Worm (Caenorhabditis elegans): ENCODE measurements around the gene ZC302.3.

ZC302.3 gene

DNA sequence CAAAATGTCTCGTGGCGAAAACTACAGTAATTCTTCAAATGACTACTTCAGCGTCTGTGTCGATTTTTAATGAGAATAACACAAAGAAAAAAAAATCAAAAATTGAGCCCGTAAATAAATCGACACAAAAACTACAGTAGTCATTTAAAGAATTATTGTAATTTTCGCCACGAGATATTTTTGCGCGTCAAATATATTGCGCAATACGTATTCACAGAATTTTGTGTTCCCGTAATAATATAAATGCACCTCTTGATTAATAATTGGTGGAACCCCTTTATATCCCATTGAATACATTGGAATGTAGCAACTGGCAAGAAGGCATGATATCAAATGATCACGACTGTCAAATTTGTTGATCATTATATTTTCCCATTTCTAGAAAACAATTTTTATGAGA lies 27.6 kb upstream of the ZC302.3 start:
- no peak for TF ChIP-seq skn-1 (tag; optimal IDR thresholded peaks at IDR 0.05)

DNA sequence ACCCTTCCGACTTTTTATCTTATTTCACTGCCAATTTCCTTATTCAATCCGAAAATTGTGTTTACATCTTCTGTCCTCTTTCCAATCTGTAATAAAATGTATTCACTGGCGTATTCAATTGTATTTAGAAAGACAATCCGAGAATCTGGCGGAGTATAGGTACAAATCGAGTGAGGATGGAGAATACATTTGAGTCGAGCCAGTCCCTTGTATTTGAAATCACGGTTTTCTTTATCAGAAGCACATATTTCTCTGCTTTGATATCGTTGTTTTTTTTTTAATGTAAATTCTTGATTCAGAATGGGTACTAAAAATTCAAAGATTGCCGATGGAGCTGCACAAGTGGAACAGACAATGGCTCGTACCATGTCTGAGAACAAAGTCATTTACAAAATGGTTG lies 22.8 kb upstream of the ZC302.3 start, which contains the start of gene ocr-1:
Gene ocr-1, plus strand, starts transcription at position 301 of the 400 bp plus-strand sequence.
- TF ChIP-seq ztf-4 (tag; optimal IDR thresholded peaks at IDR 0.05) (no peak), nhr-11 (tag; optimal IDR thresholded peaks at IDR 0.05) (no peak)

DNA sequence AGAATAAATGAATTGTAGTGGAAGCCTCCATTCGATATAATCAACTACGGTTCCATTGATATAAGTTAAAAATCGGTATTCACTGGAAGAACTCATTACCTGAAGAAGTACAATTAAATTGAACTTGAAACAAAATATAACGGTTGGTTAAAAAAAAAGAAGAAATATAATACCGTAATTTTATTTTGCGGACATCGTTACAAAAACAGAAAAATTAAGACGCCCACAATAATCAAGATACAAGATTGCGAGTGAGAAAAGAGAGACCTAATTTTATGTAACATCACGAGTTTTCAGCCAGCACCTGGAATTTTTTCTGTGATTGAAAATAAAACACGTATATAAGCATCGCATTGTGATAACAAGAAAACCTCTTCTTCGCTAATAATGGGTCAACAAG lies 21.4 kb upstream of the ZC302.3 start, which contains the start of gene sre-6:
Gene sre-6, minus strand, starts transcription at position 101 of the 400 bp plus-strand sequence.
- no peak for TF ChIP-seq nhr-67 (tag; optimal IDR thresholded peaks at IDR 0.05)
- no peak for TF ChIP-seq daf-12 (tag; optimal IDR thresholded peaks at IDR 0.05)
- TF ChIP-seq elt-1 (tag; optimal IDR thresholded peaks at IDR 0.05) = no peak
- no peak for TF ChIP-seq nhr-237 (tag; optimal IDR thresholded peaks at IDR 0.05)
- no peak for TF ChIP-seq ztf-4 (tag; optimal IDR thresholded peaks at IDR 0.05)
- no peak for TF ChIP-seq mdl-1 (tag; optimal IDR thresholded peaks at IDR 0.05)
- no peak for TF ChIP-seq egl-27 (tag; optimal IDR thresholded peaks at IDR 0.05)
- no peak for TF ChIP-seq zag-1 (tag; optimal IDR thresholded peaks at IDR 0.05)
- TF ChIP-seq ceh-82 (tag; optimal IDR thresholded peaks at IDR 0.05) = no peak
- TF ChIP-seq lsy-12 (tag; optimal IDR thresholded peaks at IDR 0.05) = no peak
- TF ChIP-seq unc-39 (tag; optimal IDR thresholded peaks at IDR 0.05) = no peak
- no peak for TF ChIP-seq mml-1 (tag; optimal IDR thresholded peaks at IDR 0.05)
- TF ChIP-seq elt-2 (tag; optimal IDR thresholded peaks at IDR 0.05) = no peak
- TF ChIP-seq pqm-1 (tag; optimal IDR thresholded peaks at IDR 0.05) = no peak
- no peak for TF ChIP-seq tbx-2 (tag; optimal IDR thresholded peaks at IDR 0.05)
- TF ChIP-seq pha-4 (tag; optimal IDR thresholded peaks at IDR 0.05) = no peak
- TF ChIP-seq R02D3.7 (tag; optimal IDR thresholded peaks at IDR 0.05) = no peak
- no peak for TF ChIP-seq ztf-11 (tag; optimal IDR thresholded peaks at IDR 0.05)
- no peak for TF ChIP-seq fkh-2 (tag; optimal IDR thresholded peaks at IDR 0.05)

DNA sequence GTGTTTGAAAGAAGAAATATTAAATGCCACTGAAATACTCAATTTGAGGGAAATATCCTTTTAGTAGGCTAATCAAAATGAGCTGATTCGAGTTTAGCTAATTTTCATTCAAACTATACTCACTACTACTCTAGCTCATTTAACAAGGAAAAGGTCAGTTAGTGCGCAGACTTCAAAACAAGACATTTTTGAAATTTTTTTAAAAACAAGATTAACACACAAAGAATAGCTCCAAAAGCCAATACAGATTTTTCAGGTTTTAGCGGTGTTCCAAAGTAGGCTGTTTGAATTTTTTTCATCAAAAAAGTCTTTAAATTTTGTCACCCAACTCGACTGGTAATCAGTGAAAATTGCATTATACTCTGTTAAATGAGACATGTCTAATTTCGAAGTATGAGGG lies 19.6 kb upstream of the ZC302.3 start:
- no peak for TF ChIP-seq pha-4 (tag; optimal IDR thresholded peaks at IDR 0.05)
- TF ChIP-seq ama-1 (optimal IDR thresholded peaks at IDR 0.05) = no peak
- TF ChIP-seq nhr-237 (tag; optimal IDR thresholded peaks at IDR 0.05) = no peak
- TF ChIP-seq ztf-11 (tag; optimal IDR thresholded peaks at IDR 0.05) = no peak
- TF ChIP-seq nhr-23 (tag; optimal IDR thresholded peaks at IDR 0.05) = no peak
- TF ChIP-seq lsy-12 (tag; optimal IDR thresholded peaks at IDR 0.05) = no peak
- no peak for TF ChIP-seq R02D3.7 (tag; optimal IDR thresholded peaks at IDR 0.05)
- no peak for TF ChIP-seq egl-5 (tag; optimal IDR thresholded peaks at IDR 0.05)

DNA sequence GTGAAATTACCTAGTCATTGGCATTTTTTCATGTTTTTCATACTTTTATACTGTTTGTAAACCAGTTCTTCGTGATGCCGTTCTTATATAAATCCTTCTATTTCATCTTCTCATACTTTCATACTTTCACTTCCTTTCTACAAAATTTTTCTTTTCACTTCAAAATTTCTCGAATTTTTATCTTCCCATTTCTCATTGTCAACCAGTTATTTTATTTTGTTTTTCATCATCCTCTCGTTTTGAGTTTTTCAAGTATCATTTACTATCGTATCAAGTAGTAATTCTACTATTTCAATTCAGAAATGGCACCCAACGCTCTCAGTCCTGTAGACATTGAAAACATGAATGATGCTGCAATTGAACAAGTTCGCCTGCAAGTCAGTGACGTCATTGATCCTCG lies 17.4 kb upstream of the ZC302.3 start, which contains the start of gene F28H7.8:
Gene F28H7.8, plus strand, starts transcription at position 301 of the 400 bp plus-strand sequence.
- TF ChIP-seq nhr-12 (tag; optimal IDR thresholded peaks at IDR 0.05) = no peak
- no peak for TF ChIP-seq nhr-237 (tag; optimal IDR thresholded peaks at IDR 0.05)
- no peak for TF ChIP-seq zag-1 (tag; optimal IDR thresholded peaks at IDR 0.05)
- TF ChIP-seq egl-27 (tag; optimal IDR thresholded peaks at IDR 0.05) = no peak
- TF ChIP-seq fos-1 (tag; optimal IDR thresholded peaks at IDR 0.05) = no peak
- TF ChIP-seq snpc-4 (tag; optimal IDR thresholded peaks at IDR 0.05) = no peak
- TF ChIP-seq nfya-1 (tag; optimal IDR thresholded peaks at IDR 0.05; ENCODE audit: insufficient read depth) = no peak

DNA sequence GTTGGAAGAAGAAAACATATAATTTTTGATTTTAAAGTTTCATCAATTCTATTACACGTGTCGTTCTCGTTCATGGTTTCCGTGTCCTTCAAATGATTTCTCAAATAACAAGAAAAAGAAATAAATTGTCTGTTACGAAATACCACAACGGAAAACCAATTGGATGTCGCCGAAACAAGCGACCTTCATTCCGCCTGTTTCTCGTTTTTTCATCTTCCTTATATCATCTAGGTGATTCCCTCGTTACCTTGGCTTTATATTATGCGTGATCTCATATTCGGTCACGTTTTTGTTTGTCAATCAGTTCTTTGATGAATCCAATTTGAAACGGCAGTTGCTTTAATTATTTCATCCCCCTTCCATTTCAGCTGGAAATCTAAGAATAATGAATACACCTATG lies 15.9 kb upstream of the ZC302.3 start:
- no peak for TF ChIP-seq ama-1 (optimal IDR thresholded peaks at IDR 0.05)
- TF ChIP-seq nhr-25 (tag; optimal IDR thresholded peaks at IDR 0.05) = peak; percentile 83
- no peak for TF ChIP-seq egl-27 (tag; optimal IDR thresholded peaks at IDR 0.05)
- TF ChIP-seq egl-5 (tag; optimal IDR thresholded peaks at IDR 0.05) = peak; percentile 40
- TF ChIP-seq nhr-23 (tag; optimal IDR thresholded peaks at IDR 0.05) = peak; percentile 35

DNA sequence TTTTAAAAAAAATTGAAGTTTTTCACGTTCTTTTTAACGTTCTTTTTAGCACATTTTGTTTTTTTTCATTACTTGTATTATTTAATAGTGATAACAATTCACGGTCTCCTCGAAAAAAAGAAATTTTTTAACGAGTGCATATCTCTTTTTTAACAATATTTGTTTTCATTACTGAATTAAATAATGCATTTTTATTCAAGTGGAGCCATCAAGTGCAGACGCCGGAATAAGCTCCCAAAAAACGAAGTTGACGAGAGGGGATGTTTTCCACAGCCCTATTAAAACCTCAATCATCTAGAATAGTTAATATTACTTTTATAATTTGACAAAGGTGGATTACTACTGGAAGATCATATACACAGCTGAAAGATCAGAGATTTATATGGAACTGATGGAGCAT lies 15.4 kb upstream of the ZC302.3 start, which contains the start of gene irld-6:
Gene irld-6, minus strand, starts transcription at position 101 of the 400 bp plus-strand sequence.
- TF ChIP-seq mdl-1 (tag; optimal IDR thresholded peaks at IDR 0.05) (no peak), fos-1 (tag; optimal IDR thresholded peaks at IDR 0.05) (no peak), eor-1 (tag; optimal IDR thresholded peaks at IDR 0.05) (no peak), ceh-9 (tag; optimal IDR thresholded peaks at IDR 0.05) (no peak)

All from whole organism, L3 larva.